Worm (Caenorhabditis elegans): ENCODE results near the gene ZC412.3.

The ZC412.3 gene

ce11 chrV:14832121-14832788, 39.1 kb downstream of the ZC412.3 start:
- TF ChIP-seq B0336.3 (GFP tag; IDR thresholded peaks at IDR 0.05) (no peak), B0019.2 (GFP tag; conservative IDR thresholded peaks at IDR 0.05) (no peak), F37B4.10 (GFP tag; IDR thresholded peaks at IDR 0.05) (no peak), F52B5.7 (tag; optimal IDR thresholded peaks at IDR 0.05) (peak; percentile 62), ztf-6 (GFP tag; IDR thresholded peaks at IDR 0.05) (no peak), lin-40 (tag; optimal IDR thresholded peaks at IDR 0.05) (no peak), somi-1 (GFP tag; optimal IDR thresholded peaks at IDR 0.05) (peak; percentile 23), zfh-2 (GFP tag; conservative IDR thresholded peaks at IDR 0.05) (no peak), snpc-3.4 (tag; optimal IDR thresholded peaks at IDR 0.05) (no peak), ztf-22 (GFP tag; optimal IDR thresholded peaks at IDR 0.05) (no peak), F33H1.4 (GFP tag; IDR thresholded peaks at IDR 0.05) (no peak), rcor-1 (GFP tag; IDR thresholded peaks at IDR 0.05) (no peak), T07F8.4 (tag; optimal IDR thresholded peaks at IDR 0.05) (no peak), hsf-1 (GFP tag; IDR thresholded peaks at IDR 0.05) (no peak), cebp-1 (GFP tag; IDR thresholded peaks at IDR 0.05) (peak; percentile 82), cebp-1 (tag; optimal IDR thresholded peaks at IDR 0.05) (peak; percentile 85), unc-130 (GFP tag; optimal IDR thresholded peaks at IDR 0.05) (no peak), Y79H2A.3 (GFP tag; conservative IDR thresholded peaks at IDR 0.05) (no peak), F22D6.2 (tag; optimal IDR thresholded peaks at IDR 0.05) (no peak), ets-4 (GFP tag; optimal IDR thresholded peaks at IDR 0.05) (no peak), lag-1 (GFP tag; IDR thresholded peaks at IDR 0.05) (no peak)

- TF ChIP-seq nfya-1 (tag; optimal IDR thresholded peaks at IDR 0.05; ENCODE audit: borderline replicate concordance, insufficient read depth) (no peak), hmg-20 (GFP tag; IDR thresholded peaks at IDR 0.05) (no peak), sea-2 (GFP tag; IDR thresholded peaks at IDR 0.05) (no peak), ztf-28 (GFP tag; IDR thresholded peaks at IDR 0.05) (no peak), nhr-27 (tag; optimal IDR thresholded peaks at IDR 0.05) (no peak), ztf-25 (GFP tag; IDR thresholded peaks at IDR 0.05) (no peak), madf-3 (GFP tag; IDR thresholded peaks at IDR 0.05) (0 out of 2 replicates have a peak, but pooled peaks have one; percentile 11)
Observed at ce11 chrV:14831460-14832120, 39.8 kb downstream of the ZC412.3 start.

- TF ChIP-seq egl-44 (GFP tag; IDR thresholded peaks at IDR 0.05) (0 out of 2 replicates have a peak, but pooled peaks have one; percentile 7), attf-5 (GFP tag; optimal IDR thresholded peaks at IDR 0.05) (no peak), hmg-20 (GFP tag; IDR thresholded peaks at IDR 0.05) (no peak), let-526 (GFP tag; IDR thresholded peaks at IDR 0.05) (no peak), C06A6.2 (GFP tag; conservative IDR thresholded peaks at IDR 0.05) (no peak), let-607 (tag; optimal IDR thresholded peaks at IDR 0.05) (peak; percentile 94 to 96), F52B5.7 (tag; optimal IDR thresholded peaks at IDR 0.05) (peak; percentile 52), repo-1 (tag; optimal IDR thresholded peaks at IDR 0.05) (no peak), hmg-1.2 (GFP tag; IDR thresholded peaks at IDR 0.05) (peak; percentile 49; the same call in 1 of the 2 replicates), madf-6 (GFP tag; IDR thresholded peaks at IDR 0.05) (no peak), lir-1 (GFP tag; conservative IDR thresholded peaks at IDR 0.05) (no peak), unc-130 (GFP tag; optimal IDR thresholded peaks at IDR 0.05) (no peak), B0019.2 (GFP tag; conservative IDR thresholded peaks at IDR 0.05) (no peak), ZK185.1 (tag; optimal IDR thresholded peaks at IDR 0.05; ENCODE audit: poor library complexity, severe bottlenecking) (no peak), nhr-179 (tag; optimal IDR thresholded peaks at IDR 0.05) (no peak), nhr-80 (tag; optimal IDR thresholded peaks at IDR 0.05) (peak; percentile 53), gei-17 (GFP tag; optimal IDR thresholded peaks at IDR 0.05) (no peak), lin-40 (tag; optimal IDR thresholded peaks at IDR 0.05) (no peak), K11D2.4 (GFP tag; IDR thresholded peaks at IDR 0.05) (no peak), tbp1 (GFP tag; optimal IDR thresholded peaks at IDR 0.05) (no peak)
Observed at ce11 chrV:14830267-14831175, 40.8 kb downstream of the ZC412.3 start.
